Fruit fly (Drosophila melanogaster) whole organism, prepupa: Measurements from ENCODE around the gene CG33796.

ENCODE experiments used
- CG31627 ChIP-seq: fragments of 200-800 bp; sonication (Bioruptor generic); optimal IDR thresholded peaks from 3 replicates; lab custom pipeline; 2016; ENCODE audit warnings: missing biosample characterization, missing genetic modification characterization
- CG3919 ChIP-seq: fragments of 200-800 bp; sonication (Bioruptor generic); optimal IDR thresholded peaks from 3 replicates; lab custom pipeline; 2016; ENCODE audit warnings: missing biosample characterization, missing genetic modification characterization
- Eip93F ChIP-seq: fragments of 200-800 bp; sonication (Bioruptor generic); optimal IDR thresholded peaks from 2 replicates; lab custom pipeline; 2016; ENCODE audit warnings: missing biosample characterization, mild to moderate bottlenecking, missing genetic modification characterization
- Ets96B ChIP-seq: fragments of 200-800 bp; optimal IDR thresholded peaks from 2 replicates; lab custom pipeline; 2019; ENCODE audit warnings: missing biosample characterization, mild to moderate bottlenecking, missing genetic modification characterization, moderate library complexity
- Lpt ChIP-seq: fragments of 200-800 bp; sonication (Bioruptor generic); optimal IDR thresholded peaks from 3 replicates; lab custom pipeline; 2016; ENCODE audit warnings: missing biosample characterization, missing genetic modification characterization
- OdsH ChIP-seq: fragments of 200-800 bp; sonication (Bioruptor generic); optimal IDR thresholded peaks from 3 replicates; lab custom pipeline; 2016; ENCODE audit warnings: missing biosample characterization, missing genetic modification characterization
- Sox102F ChIP-seq: fragments of 200-800 bp; sonication (Bioruptor generic); optimal IDR thresholded peaks from 2 replicates; lab custom pipeline; 2016; ENCODE audit warnings: missing biosample characterization, mild to moderate bottlenecking, missing genetic modification characterization
- net ChIP-seq: fragments of 200-800 bp; sonication (Bioruptor generic); optimal IDR thresholded peaks from 3 replicates; lab custom pipeline; 2016; ENCODE audit warnings: missing biosample characterization, missing genetic modification characterization

- TF ChIP-seq CG31627 (GFP tag; lab: Kevin White, UChicago) = no peak
- no peak for TF ChIP-seq Sox102F (GFP tag; lab: Kevin White, UChicago)
- TF ChIP-seq Lpt (GFP tag; lab: Kevin White, UChicago) = no peak
- TF ChIP-seq Eip93F (GFP tag; lab: Kevin White, UChicago) = no peak
- no peak for TF ChIP-seq CG3919
- TF ChIP-seq net = no peak
- no peak for TF ChIP-seq Ets96B (tag; lab: Kevin White, UChicago)
- TF ChIP-seq OdsH (GFP tag; lab: Kevin White, UChicago) = peak; percentile 11
Observed at dm6 chr3L:16160073-16160398, 9.9 kb downstream of the CG33796 start.
